Fruit fly (Drosophila melanogaster): ENCODE results near the gene Hipk.

Hipk gene

DNA sequence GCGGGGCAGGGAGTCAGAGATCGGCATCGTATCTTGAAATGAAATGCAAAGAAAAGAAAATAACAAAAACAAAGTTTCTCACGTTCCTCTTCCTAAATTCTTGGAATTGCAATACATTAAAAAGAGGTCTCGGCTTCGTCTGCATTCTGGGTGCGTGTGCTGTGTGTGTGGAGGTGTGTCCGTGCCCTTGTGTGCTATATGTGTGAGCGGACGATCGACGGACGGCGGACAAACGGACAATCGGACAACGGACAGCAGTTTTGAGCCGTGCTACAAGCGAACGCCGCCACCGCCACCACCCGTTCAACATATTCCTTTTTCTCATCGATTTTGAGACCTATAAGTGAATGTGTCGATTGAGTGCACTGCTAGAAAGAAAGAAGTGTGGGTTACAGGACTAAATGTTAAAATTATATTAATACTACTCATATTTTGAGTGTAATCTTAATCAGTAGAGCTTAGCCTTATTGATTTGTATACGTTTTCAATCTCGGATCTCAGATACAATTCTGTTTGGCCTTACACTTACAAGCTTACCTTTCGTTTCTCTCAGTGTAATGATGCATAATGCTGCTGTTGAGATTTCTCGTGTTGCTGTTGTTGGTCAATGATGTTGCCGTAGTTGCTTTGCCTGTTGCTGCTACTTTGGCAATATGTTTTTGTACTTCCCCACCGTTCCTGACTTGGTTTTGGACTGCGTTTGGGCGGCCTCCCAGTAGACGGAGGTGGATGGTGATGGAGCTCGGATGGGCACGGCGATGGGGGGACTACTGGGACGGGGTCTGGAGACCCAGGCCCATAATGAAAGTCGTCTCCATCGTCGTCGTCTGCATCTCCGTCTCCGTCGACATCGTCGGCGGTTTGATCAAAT is 78.5 kb downstream of the Hipk start (continued):
- peak; percentile 19 for TF ChIP-seq CG31365 (tag; optimal IDR thresholded peaks at IDR 0.05)
- peak; percentile 57 for TF ChIP-seq jing (GFP tag; optimal IDR thresholded peaks at IDR 0.05)
- peak; percentile 61 for TF ChIP-seq CG17385 (GFP tag; optimal IDR thresholded peaks at IDR 0.05)
- no peak for TF ChIP-seq crc (GFP tag; optimal IDR thresholded peaks at IDR 0.05)
- no peak for TF ChIP-seq Doc3 (GFP tag; IDR thresholded peaks at IDR 0.05; ENCODE audit: partially characterized antibody)
- peak; percentile 53 for TF ChIP-seq CG31388 (GFP tag; optimal IDR thresholded peaks at IDR 0.05)
- peak; percentile 79 for TF ChIP-seq HLHmδ (GFP tag; optimal IDR thresholded peaks at IDR 0.05)
- TF ChIP-seq PHDP (tag; optimal IDR thresholded peaks at IDR 0.05) = peak; percentile 61
- TF ChIP-seq ac (GFP tag; optimal IDR thresholded peaks at IDR 0.05) = peak; percentile 97
- peak; percentile 18 for TF ChIP-seq CG11398 (GFP tag; optimal IDR thresholded peaks at IDR 0.05)
- TF ChIP-seq pum (GFP tag; optimal IDR thresholded peaks at IDR 0.05) = peak; percentile 72
- TF ChIP-seq zen2 (GFP tag; IDR thresholded peaks at IDR 0.05; ENCODE audit: partially characterized antibody) = no peak
- peak; percentile 81 for TF ChIP-seq otp (GFP tag; IDR thresholded peaks at IDR 0.05)
- TF ChIP-seq CG6854 (GFP tag; optimal IDR thresholded peaks at IDR 0.05) = no peak
- no peak for TF ChIP-seq CG7963 (GFP tag; IDR thresholded peaks at IDR 0.05; ENCODE audit: partially characterized antibody)
- peak; percentile 37 for TF ChIP-seq CG17186 (GFP tag; optimal IDR thresholded peaks at IDR 0.05)
- no peak for TF ChIP-seq CG6791 (GFP tag; IDR thresholded peaks at IDR 0.05; ENCODE audit: partially characterized antibody)
- peak; percentile 84 for TF ChIP-seq croc (GFP tag; conservative IDR thresholded peaks at IDR 0.05)
- TF ChIP-seq eyg (GFP tag; optimal IDR thresholded peaks at IDR 0.05) = no peak
- TF ChIP-seq phol (tag; optimal IDR thresholded peaks at IDR 0.05) = peak; percentile 90
- peak; percentile 54 for TF ChIP-seq odd (GFP tag; optimal IDR thresholded peaks at IDR 0.05)
- peak; percentile 46 for TF ChIP-seq CG8281 (tag; optimal IDR thresholded peaks at IDR 0.05)
- peak; percentile 47; the same call in 1 of the 3 replicates for TF ChIP-seq CG11695 (GFP tag; IDR thresholded peaks at IDR 0.05)
- peak; percentile 48 for TF ChIP-seq Neu2 (GFP tag; optimal IDR thresholded peaks at IDR 0.05; ENCODE audit: borderline replicate concordance)
- no peak for TF ChIP-seq Dip2 (GFP tag; IDR thresholded peaks at IDR 0.05)
- TF ChIP-seq MTF-1 (GFP tag; optimal IDR thresholded peaks at IDR 0.05; ENCODE audit: borderline replicate concordance) = peak; percentile 69
- TF ChIP-seq gce (GFP tag; IDR thresholded peaks at IDR 0.05) = no peak
- TF ChIP-seq fru (optimal IDR thresholded peaks at IDR 0.05) = no peak
- peak; percentile 65 for TF ChIP-seq Lhr (GFP tag; optimal IDR thresholded peaks at IDR 0.05)
- TF ChIP-seq sqz (GFP tag; optimal IDR thresholded peaks at IDR 0.05) = peak; percentile 61
- TF ChIP-seq org-1 (GFP tag; optimal IDR thresholded peaks at IDR 0.05) = peak; percentile 77
- TF ChIP-seq sug (tag; optimal IDR thresholded peaks at IDR 0.05) = no peak
- no peak for TF ChIP-seq Hey (tag; optimal IDR thresholded peaks at IDR 0.05)
- no peak for TF ChIP-seq CG2199 (GFP tag; IDR thresholded peaks at IDR 0.05)
- peak; percentile 53 for TF ChIP-seq CG1647 (GFP tag; optimal IDR thresholded peaks at IDR 0.05)
- peak; percentile 77 for TF ChIP-seq grau (tag; optimal IDR thresholded peaks at IDR 0.05)
- peak; percentile 89 for TF ChIP-seq CG10267 (tag; optimal IDR thresholded peaks at IDR 0.05)
- peak; percentile 54 for TF ChIP-seq Camta (GFP tag; optimal IDR thresholded peaks at IDR 0.05)
- TF ChIP-seq Asciz (GFP tag; optimal IDR thresholded peaks at IDR 0.05) = peak; percentile 64
- no peak for TF ChIP-seq CG5953 (GFP tag; IDR thresholded peaks at IDR 0.05)
- TF ChIP-seq esg (GFP tag; conservative IDR thresholded peaks at IDR 0.05) = peak; percentile 65
- TF ChIP-seq Tbp (GFP tag; optimal IDR thresholded peaks at IDR 0.05) = no peak
- peak; percentile 35 for TF ChIP-seq shn (GFP tag; optimal IDR thresholded peaks at IDR 0.05)
- peak; percentile 51; the same call in 1 of the 2 replicates for TF ChIP-seq dimm (GFP tag; IDR thresholded peaks at IDR 0.05)
- TF ChIP-seq ftz-f1 (GFP tag; optimal IDR thresholded peaks at IDR 0.05) = no peak
- TF ChIP-seq CG10654 (GFP tag; optimal IDR thresholded peaks at IDR 0.05) = peak; percentile 76
- TF ChIP-seq CG10274 (GFP tag; optimal IDR thresholded peaks at IDR 0.05) = peak; percentile 8
- no peak for TF ChIP-seq h (optimal IDR thresholded peaks at IDR 0.05)
- no peak for TF ChIP-seq HLH4C (GFP tag; IDR thresholded peaks at IDR 0.05; ENCODE audit: partially characterized antibody)

Data from whole organism, embryonic.